Worm (Caenorhabditis elegans) whole organism, L4 larva: ENCODE measurements around the gene hbl-1.

ENCODE experiments used
- D1046.2 ChIP-seq: fragments of 200-800 bp; sonication (Bioruptor generic); IDR thresholded peaks from 2 replicates; pipeline ENCODE4 v1.3.6; 2022; ENCODE audit warnings: missing genetic modification characterization, missing compliant biosample characterization
- F37D6.2 ChIP-seq: sonication (generic microtip); optimal IDR thresholded peaks from 2 replicates; lab custom pipeline; 2016; ENCODE audit warnings: mild to moderate bottlenecking, missing genetic modification characterization, missing compliant biosample characterization
- Y48G9A.11 ChIP-seq: fragments of 200-800 bp; sonication (Bioruptor generic); IDR thresholded peaks from 2 replicates; pipeline ENCODE4 v1.3.6; 2022; ENCODE audit warnings: missing genetic modification reagents, missing genetic modification characterization, missing compliant biosample characterization
- Y5F2A.4 ChIP-seq: fragments of 200-800 bp; sonication (Bioruptor generic); optimal IDR thresholded peaks from 2 replicates; lab custom pipeline; 2018; ENCODE audit warnings: mild to moderate bottlenecking, missing genetic modification characterization, missing compliant biosample characterization
- Y75B8A.6 ChIP-seq: fragments of 200-800 bp; sonication (Bioruptor generic); IDR thresholded peaks from 2 replicates; pipeline ENCODE4 v1.3.6; 2022; ENCODE audit warnings: missing genetic modification reagents, missing genetic modification characterization, missing compliant biosample characterization
- aha-1 ChIP-seq: fragments of 150-350 bp; peaks from one replicate; lab custom pipeline; 2014; ENCODE audit warnings: missing biosample characterization, missing genetic modification characterization
- ama-1 ChIP-seq: fragments of 150-350 bp; optimal IDR thresholded peaks from 2 replicates; lab custom pipeline; 2014; ENCODE audit warnings: inconsistent platforms, mixed read lengths
- arid-1 ChIP-seq: fragments of 200-800 bp; sonication (Bioruptor generic); conservative IDR thresholded peaks from 2 replicates; pipeline ENCODE4 v1.3.6; 2022; ENCODE audit warnings: missing genetic modification reagents, missing genetic modification characterization, missing compliant biosample characterization
- ceh-28 ChIP-seq: fragments of 150-350 bp; optimal IDR thresholded peaks from 2 replicates; lab custom pipeline; 2014; ENCODE audit warnings: missing biosample characterization, missing genetic modification reagents, missing genetic modification characterization
- ceh-32 ChIP-seq: sonication (generic microtip); optimal IDR thresholded peaks from 2 replicates; lab custom pipeline; 2016; ENCODE audit warnings: mild to moderate bottlenecking, missing genetic modification characterization, missing compliant biosample characterization; ENCODE audit not compliant: poor library complexity
- ceh-62 ChIP-seq: sonication (generic microtip); optimal IDR thresholded peaks from 2 replicates; lab custom pipeline; 2017; ENCODE audit warnings: missing biosample characterization, missing genetic modification characterization
- cey-2 ChIP-seq: sonication (generic microtip); optimal IDR thresholded peaks from 3 replicates; lab custom pipeline; 2017; ENCODE audit warnings: missing genetic modification characterization, mild to moderate bottlenecking, missing compliant biosample characterization, antibody characterized with exemption, borderline replicate concordance; ENCODE audit not compliant: insufficient read depth
- daf-12 ChIP-seq: fragments of 150-350 bp; optimal IDR thresholded peaks from 2 replicates; lab custom pipeline; 2014; ENCODE audit warnings: missing biosample characterization, missing genetic modification reagents, missing genetic modification characterization
- daf-19 ChIP-seq: fragments of 200-800 bp; sonication (Bioruptor generic); conservative IDR thresholded peaks from 2 replicates; pipeline ENCODE4 v1.3.6; 2022; ENCODE audit warnings: missing genetic modification characterization, missing compliant biosample characterization
- daf-8 ChIP-seq: fragments of 200-800 bp; sonication (Bioruptor generic); IDR thresholded peaks from 2 replicates; pipeline ENCODE4 v1.3.6; 2022; ENCODE audit warnings: missing genetic modification characterization, missing compliant biosample characterization
- dmd-6 ChIP-seq: fragments of 200-800 bp; sonication (Bioruptor generic); IDR thresholded peaks from 2 replicates; pipeline ENCODE4 v1.3.6; 2022; ENCODE audit warnings: missing genetic modification reagents, missing genetic modification characterization, missing compliant biosample characterization
- dve-1 ChIP-seq: sonication (generic microtip); optimal IDR thresholded peaks from 2 replicates; lab custom pipeline; 2017; ENCODE audit warnings: antibody characterized with exemption, mild to moderate bottlenecking, missing genetic modification characterization, missing compliant biosample characterization; ENCODE audit not compliant: insufficient read depth
- egl-43 ChIP-seq: fragments of 200-800 bp; sonication (Bioruptor generic); IDR thresholded peaks from 2 replicates; pipeline ENCODE4 v1.3.6; 2022; ENCODE audit warnings: missing genetic modification reagents, missing genetic modification characterization, missing compliant biosample characterization
- fkh-10 ChIP-seq: fragments of 150-350 bp; optimal IDR thresholded peaks from 2 replicates; lab custom pipeline; 2014; ENCODE audit warnings: missing biosample characterization, missing genetic modification reagents, missing genetic modification characterization
- hlh-11 ChIP-seq: fragments of 200-800 bp; sonication (Bioruptor generic); optimal IDR thresholded peaks from 2 replicates; lab custom pipeline; 2018; ENCODE audit warnings: mild to moderate bottlenecking, missing genetic modification characterization, missing compliant biosample characterization
- hlh-30 ChIP-seq: sonication (generic microtip); optimal IDR thresholded peaks from 2 replicates; lab custom pipeline; 2017; ENCODE audit warnings: antibody characterized with exemption, mild to moderate bottlenecking, missing genetic modification characterization, missing compliant biosample characterization; ENCODE audit not compliant: insufficient read depth
- lin-1 ChIP-seq: fragments of 200-800 bp; sonication (Bioruptor generic); IDR thresholded peaks from 2 replicates; pipeline ENCODE4 v1.3.6; 2022; ENCODE audit warnings: missing genetic modification reagents, missing genetic modification characterization, missing compliant biosample characterization
- lin-13 ChIP-seq: fragments of 150-350 bp; optimal IDR thresholded peaks from 2 replicates; lab custom pipeline; 2014; ENCODE audit warnings: missing biosample characterization, missing genetic modification reagents, missing genetic modification characterization
- lsy-2 ChIP-seq, 2 experiments: fragments of 150-350 bp in 1 of 2; sonication (generic microtip) in 1 of 2; optimal IDR thresholded peaks; 2 replicates each; lab custom pipeline; 2014 to 2017; ENCODE audit warnings: missing biosample characterization in 2 of 2, missing genetic modification characterization in 2 of 2
- madf-9 ChIP-seq: fragments of 200-800 bp; sonication (Bioruptor generic); conservative IDR thresholded peaks from 2 replicates; pipeline ENCODE4 v1.3.6; 2022; ENCODE audit warnings: missing genetic modification reagents, missing genetic modification characterization, missing compliant biosample characterization
- mdl-1 ChIP-seq, 2 experiments: fragments of 150-350 bp in 1 of 2; sonication (generic microtip) in 1 of 2; optimal IDR thresholded peaks; 2 replicates each; lab custom pipeline; 2014 to 2017; ENCODE audit warnings: missing biosample characterization in 2 of 2, missing genetic modification characterization in 2 of 2
- mep-1 ChIP-seq: fragments of 150-350 bp; sonication (generic microtip); optimal IDR thresholded peaks from 3 replicates; lab custom pipeline; 2014; ENCODE audit warnings: missing biosample characterization, missing genetic modification characterization
- mxl-2 ChIP-seq: fragments of 200-800 bp; sonication (Bioruptor generic); conservative IDR thresholded peaks from 2 replicates; pipeline ENCODE4 v1.3.6; 2022; ENCODE audit warnings: missing genetic modification reagents, missing genetic modification characterization, missing compliant biosample characterization
- mxl-3 ChIP-seq: fragments of 200-800 bp; sonication (Bioruptor generic); optimal IDR thresholded peaks from 2 replicates; lab custom pipeline; 2018; ENCODE audit warnings: mild to moderate bottlenecking, missing genetic modification characterization, missing compliant biosample characterization
- nhr-102 ChIP-seq: sonication (generic microtip); optimal IDR thresholded peaks from 2 replicates; lab custom pipeline; 2016; ENCODE audit warnings: mild to moderate bottlenecking, missing genetic modification characterization, moderate library complexity, missing compliant biosample characterization
- nhr-11 ChIP-seq: fragments of 150-350 bp; optimal IDR thresholded peaks from 2 replicates; lab custom pipeline; 2014; ENCODE audit warnings: missing biosample characterization, missing genetic modification characterization
- nhr-25 ChIP-seq: sonication (generic microtip); optimal IDR thresholded peaks from 2 replicates; lab custom pipeline; 2017; ENCODE audit warnings: missing genetic modification characterization, mild to moderate bottlenecking, missing compliant biosample characterization, antibody characterized with exemption, moderate library complexity, borderline replicate concordance; ENCODE audit not compliant: insufficient read depth
- nhr-28 ChIP-seq: fragments of 150-350 bp; optimal IDR thresholded peaks from 2 replicates; lab custom pipeline; 2014; ENCODE audit warnings: missing biosample characterization, missing genetic modification characterization
- nhr-42 ChIP-seq: fragments of 200-800 bp; sonication (Bioruptor generic); IDR thresholded peaks from 2 replicates; pipeline ENCODE4 v1.3.6; 2022; ENCODE audit warnings: missing genetic modification characterization, missing compliant biosample characterization
- php-3 ChIP-seq: fragments of 200-800 bp; sonication (Bioruptor generic); IDR thresholded peaks from 2 replicates; pipeline ENCODE4 v1.3.6; 2022; ENCODE audit warnings: missing genetic modification reagents, missing genetic modification characterization, missing compliant biosample characterization
- pqm-1 ChIP-seq: sonication (generic microtip); optimal IDR thresholded peaks from 2 replicates; lab custom pipeline; 2017; ENCODE audit warnings: missing biosample characterization, missing genetic modification characterization
- rbr-2 ChIP-seq: sonication (generic microtip); optimal IDR thresholded peaks from 2 replicates; lab custom pipeline; 2016; ENCODE audit warnings: missing genotype, missing genetic modification characterization, missing compliant biosample characterization
- sdz-12 ChIP-seq: fragments of 200-800 bp; sonication (Bioruptor generic); optimal IDR thresholded peaks from 2 replicates; lab custom pipeline; 2018; ENCODE audit warnings: mild to moderate bottlenecking, missing genetic modification characterization, missing compliant biosample characterization
- set-16 ChIP-seq: fragments of 200-800 bp; sonication (Bioruptor generic); IDR thresholded peaks from 2 replicates; pipeline ENCODE4 v1.3.6; 2022; ENCODE audit warnings: missing genetic modification reagents, missing genetic modification characterization, missing compliant biosample characterization
- skn-1 ChIP-seq: fragments of 150-350 bp; optimal IDR thresholded peaks from 2 replicates; lab custom pipeline; 2014; ENCODE audit warnings: missing biosample characterization, missing genetic modification characterization
- snpc-1.2 ChIP-seq: fragments of 200-800 bp; sonication (Bioruptor generic); IDR thresholded peaks from 2 replicates; pipeline ENCODE4 v1.3.6; 2022; ENCODE audit warnings: missing genetic modification reagents, missing genetic modification characterization, missing compliant biosample characterization
- unc-39 ChIP-seq: sonication (generic microtip); optimal IDR thresholded peaks from 2 replicates; lab custom pipeline; 2017; ENCODE audit warnings: missing biosample characterization, missing genetic modification characterization
- unc-62 ChIP-seq, 3 experiments: fragments of 150-350 bp in 1 of 3; sonication (generic microtip); optimal IDR thresholded peaks in 2 of 3; peaks in 1 of 3; 1 replicate in 1 of 3; 2 replicates in 2 of 3; lab custom pipeline; 2014 to 2017; ENCODE audit warnings: missing biosample characterization in 3 of 3, missing genetic modification characterization in 3 of 3, missing genetic modification reagents in 3 of 3, missing genotype in 1 of 3
- vab-7 ChIP-seq: fragments of 200-800 bp; sonication (Bioruptor generic); IDR thresholded peaks from 2 replicates; pipeline ENCODE4 v1.3.6; 2022; ENCODE audit warnings: missing genetic modification reagents, missing genetic modification characterization, missing compliant biosample characterization
- zag-1 ChIP-seq: fragments of 150-350 bp; optimal IDR thresholded peaks from 2 replicates; lab custom pipeline; 2014; ENCODE audit warnings: missing biosample characterization, missing genetic modification characterization
- zfp-3 ChIP-seq: fragments of 200-800 bp; sonication (Bioruptor generic); conservative IDR thresholded peaks from 2 replicates; pipeline ENCODE4 v1.3.6; 2022; ENCODE audit warnings: missing genetic modification reagents, missing genetic modification characterization, missing compliant biosample characterization

hbl-1 gene

ce11 chrX:5775804-5776252 is 46.1 kb upstream of the hbl-1 start (continued):
- TF ChIP-seq F37D6.2 (tag; lab: Kevin White, UChicago) (peak; percentile 54), aha-1 (tag; lab: Kevin White, UChicago) (peak; percentile 35), lsy-2 (tag; optimal IDR thresholded peaks at IDR 0.05; lab: Kevin White, UChicago) (peak in 1 of 2 experiments; percentile 85), ama-1 (lab: Kevin White, UChicago) (no peak), php-3 (peak; percentile 59; the same call in 1 of the 2 replicates), dve-1 (tag; lab: Kevin White, UChicago) (peak; percentile 63), fkh-10 (GFP tag; lab: Kevin White, UChicago) (peak; percentile 54), daf-8 (no peak), arid-1 (GFP tag; lab: Robert Waterston, UW) (0 out of 2 replicates have a peak, but pooled peaks have one; percentile 16), nhr-28 (tag; lab: Kevin White, UChicago) (peak; percentile 63), lin-13 (GFP tag; lab: Kevin White, UChicago) (peak; percentile 51), dmd-6 (GFP tag; lab: Robert Waterston, UW) (peak; percentile 60), vab-7 (GFP tag; lab: Robert Waterston, UW) (0 out of 2 replicates have a peak, but pooled peaks have one; percentile 36), pqm-1 (tag; lab: Kevin White, UChicago) (peak; percentile 21), rbr-2 (tag; lab: Kevin White, UChicago) (peak; percentile 71)

DNA sequence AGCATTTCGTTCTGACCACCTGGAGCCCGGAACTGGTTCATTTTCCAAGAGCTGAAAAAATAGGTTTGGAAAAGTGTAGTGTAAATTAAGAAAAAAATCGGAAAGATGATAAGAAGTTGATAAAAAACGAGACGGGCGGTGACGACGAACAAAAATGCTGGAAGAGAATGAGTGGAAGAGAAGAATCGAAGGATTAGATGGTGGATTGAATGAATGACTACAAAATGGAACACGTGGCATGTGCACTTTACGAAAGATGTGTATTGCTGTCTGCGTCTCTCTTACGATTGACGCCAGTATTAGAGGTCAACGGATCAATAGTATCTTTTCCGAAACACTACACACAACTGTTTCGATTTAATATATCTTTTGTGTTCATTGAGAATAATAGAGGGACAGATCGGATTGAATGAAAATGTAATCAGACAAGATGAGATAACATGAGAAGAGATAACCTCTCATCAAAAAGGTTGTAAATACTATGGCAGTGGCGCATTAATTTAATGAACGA is 41.2 kb upstream of the hbl-1 start, which contains the start of gene sft-4:
TSS of gene sft-4 (minus strand) at position 51 of the 511 bp plus-strand sequence.
- TF ChIP-seq unc-62 (GFP tag; optimal IDR thresholded peaks at IDR 0.05 in 1 of 2; lab: Kevin White, UChicago) (peak in 1 of 2 experiments; percentile 68), unc-62 (tag; optimal IDR thresholded peaks at IDR 0.05; lab: Kevin White, UChicago) (no peak), mep-1 (peak; percentile 20), daf-8 (no peak), Y5F2A.4 (GFP tag; lab: Kevin White, UChicago) (no peak), mdl-1 (tag; optimal IDR thresholded peaks at IDR 0.05; lab: Kevin White, UChicago) (peak; percentile 9 to 71), skn-1 (tag; lab: Kevin White, UChicago) (no peak), D1046.2 (GFP tag; lab: Robert Waterston, UW) (no peak), daf-19 (no peak), set-16 (GFP tag; lab: Robert Waterston, UW) (no peak), lin-1 (GFP tag; lab: Robert Waterston, UW) (no peak), dmd-6 (GFP tag; lab: Robert Waterston, UW) (peak; percentile 35), aha-1 (tag; lab: Kevin White, UChicago) (peak; percentile 92), Y75B8A.6 (no peak), daf-12 (tag; lab: Kevin White, UChicago) (no peak), zag-1 (no peak), mxl-2 (GFP tag; lab: Robert Waterston, UW) (no peak), dve-1 (tag; lab: Kevin White, UChicago) (peak; percentile 49), cey-2 (tag; lab: Kevin White, UChicago) (no peak), vab-7 (GFP tag; lab: Robert Waterston, UW) (no peak), madf-9 (GFP tag; lab: Robert Waterston, UW) (no peak), egl-43 (no peak), hlh-11 (tag; lab: Kevin White, UChicago) (peak; percentile 45), nhr-102 (tag; lab: Kevin White, UChicago) (no peak), nhr-42 (no peak), snpc-1.2 (GFP tag; lab: Robert Waterston, UW) (no peak), hlh-30 (tag; lab: Kevin White, UChicago) (peak; percentile 75), rbr-2 (tag; lab: Kevin White, UChicago) (no peak), nhr-28 (tag; lab: Kevin White, UChicago) (peak; percentile 92), ceh-32 (tag; lab: Kevin White, UChicago) (no peak), nhr-11 (peak; percentile 26), ceh-28 (tag; lab: Kevin White, UChicago) (no peak), ceh-62 (tag; lab: Kevin White, UChicago) (no peak), zfp-3 (no peak), pqm-1 (tag; lab: Kevin White, UChicago) (peak; percentile 65), Y48G9A.11 (no peak), nhr-25 (tag; lab: Kevin White, UChicago) (no peak), unc-39 (no peak), sdz-12 (no peak), mxl-3 (peak; percentile 87), php-3 (no peak), lsy-2 (tag; optimal IDR thresholded peaks at IDR 0.05; lab: Kevin White, UChicago) (peak in 1 of 2 experiments; percentile 66)
